ENCODE assay signal across 3 worm cellular contexts in the genomic region with DNA sequence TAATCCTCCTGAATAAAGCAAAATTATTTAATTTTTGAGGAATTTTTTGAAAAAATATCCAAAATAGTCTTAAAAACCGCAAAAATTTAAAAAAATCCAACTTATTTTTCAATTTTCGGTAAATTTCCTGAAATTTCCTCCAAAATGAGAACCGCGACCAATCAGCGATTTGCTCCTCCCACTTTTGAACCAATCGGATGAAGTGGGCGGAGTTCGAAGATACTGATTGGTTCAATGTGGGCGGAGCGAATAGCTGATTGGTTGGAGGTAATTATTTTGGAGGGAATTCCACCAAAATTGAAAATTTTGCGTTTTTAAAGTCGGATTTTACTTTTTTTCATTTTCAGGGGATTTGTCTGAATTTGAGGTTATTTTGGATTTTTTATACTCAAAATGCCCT.
TF ChIP-seq lines count a peak whose summit lies in the region.

No protein-coding gene starts in this region.

TF ChIP-seq in whole organism, L3 larva, 47 proteins besides CTCF, POLR2A, EP300 and RAD21:
- TF ChIP-seq ztf-4 (tag; optimal IDR thresholded peaks at IDR 0.05; lab: Kevin White, UChicago) (no peak), nfya-1 (tag; optimal IDR thresholded peaks at IDR 0.05; lab: Kevin White, UChicago; ENCODE audit: insufficient read depth) (peak; percentile 95)

TF ChIP-seq in whole organism, late embryonic, 69 proteins besides CTCF, POLR2A, EP300 and RAD21:
- TF ChIP-seq nfya-1 (tag; optimal IDR thresholded peaks at IDR 0.05; lab: Kevin White, UChicago) (peak; percentile 97), fax-1 (tag; optimal IDR thresholded peaks at IDR 0.05; lab: Kevin White, UChicago) (no peak)

TF ChIP-seq in whole organism, young adult, 124 proteins besides CTCF, POLR2A, EP300 and RAD21:
- TF ChIP-seq unc-130 (GFP tag; optimal IDR thresholded peaks at IDR 0.05; lab: Kevin White, UChicago) (no peak), ceh-58 (GFP tag; IDR thresholded peaks at IDR 0.05; lab: Robert Waterston, UW) (no peak), snpc-1.1 (tag; optimal IDR thresholded peaks at IDR 0.05; lab: Kevin White, UChicago; ENCODE audit: insufficient read depth) (no peak), ztf-28 (GFP tag; IDR thresholded peaks at IDR 0.05; lab: Robert Waterston, UW) (no peak), nfyb-1 (GFP tag; IDR thresholded peaks at IDR 0.05; lab: Robert Waterston, UW) (peak; percentile 82; the same call in 1 of the 2 replicates), attf-3 (GFP tag; conservative IDR thresholded peaks at IDR 0.05; lab: Robert Waterston, UW) (no peak)
TF ChIP-seq in whole organism, young adult: peak in this region for 1.
